Worm (Caenorhabditis elegans): ENCODE results near the gene nspb-10.

DNA sequence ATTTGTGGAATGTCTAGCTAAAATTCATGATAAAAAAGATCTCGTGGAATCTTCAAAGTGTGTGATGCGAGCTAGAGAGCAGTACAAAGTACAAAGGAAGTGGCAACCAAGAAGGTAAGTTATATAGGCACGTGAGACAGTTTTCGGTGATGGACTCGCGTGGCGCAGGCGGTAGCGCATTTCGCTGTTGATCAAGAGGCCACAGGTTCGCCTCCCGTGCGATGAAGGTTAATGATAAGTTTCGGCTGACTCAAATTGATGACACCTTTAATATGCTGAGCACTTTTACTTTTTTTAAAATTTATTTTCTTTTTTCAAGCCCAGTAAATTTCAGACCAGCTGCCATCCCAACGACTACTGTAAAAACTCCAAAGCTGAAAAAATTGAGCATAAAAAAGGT lies 28.9 kb upstream of the nspb-10 start:
- TF ChIP-seq lin-39 (tag; optimal IDR thresholded peaks at IDR 0.05) (no peak), fkh-10 (GFP tag; optimal IDR thresholded peaks at IDR 0.05) (no peak), nhr-76 (tag; optimal IDR thresholded peaks at IDR 0.05) (no peak), snpc-4 (tag; optimal IDR thresholded peaks at IDR 0.05) (no peak), pqm-1 (tag; optimal IDR thresholded peaks at IDR 0.05) (no peak), nhr-77 (tag; optimal IDR thresholded peaks at IDR 0.05) (peak; percentile 10), nhr-28 (tag; optimal IDR thresholded peaks at IDR 0.05) (no peak)

All from whole organism, L3 larva.